Worm (Caenorhabditis elegans) whole organism, mixed stage, embryonic: ENCODE measurements around the gene taap-1.

Experiments
- ceh-39 ChIP-seq: fragments of 150-350 bp; optimal IDR thresholded peaks from 2 replicates; lab custom pipeline; 2014; ENCODE audit warnings: missing biosample characterization, missing genetic modification characterization
- ces-1 ChIP-seq: fragments of 150-350 bp; optimal IDR thresholded peaks from 2 replicates; lab custom pipeline; 2014; ENCODE audit warnings: missing biosample characterization, missing genetic modification reagents, missing genetic modification characterization
- elt-3 ChIP-seq: fragments of 150-350 bp; optimal IDR thresholded peaks from 2 replicates; lab custom pipeline; 2014; ENCODE audit warnings: missing biosample characterization, missing genetic modification characterization
- nhr-2 ChIP-seq: fragments of 150-350 bp; optimal IDR thresholded peaks from 2 replicates; lab custom pipeline; 2014; ENCODE audit warnings: missing biosample characterization, missing genetic modification characterization
- nhr-237 ChIP-seq: fragments of 150-350 bp; optimal IDR thresholded peaks from 2 replicates; lab custom pipeline; 2014; ENCODE audit warnings: missing biosample characterization, missing genetic modification characterization
- nhr-28 ChIP-seq: fragments of 150-350 bp; optimal IDR thresholded peaks from 2 replicates; lab custom pipeline; 2014; ENCODE audit warnings: missing biosample characterization, missing genetic modification characterization
- nhr-76 ChIP-seq: sonication (generic microtip); optimal IDR thresholded peaks from 2 replicates; lab custom pipeline; 2017; ENCODE audit warnings: missing biosample characterization, missing genetic modification characterization
- pha-4 ChIP-seq: fragments of 150-350 bp; optimal IDR thresholded peaks from 2 replicates; lab custom pipeline; 2018; ENCODE audit warnings: missing biosample characterization, missing genetic modification reagents, missing genetic modification characterization
- snpc-4 ChIP-seq: fragments of 150-350 bp; optimal IDR thresholded peaks from 2 replicates; lab custom pipeline; 2014; ENCODE audit warnings: missing biosample characterization, missing genetic modification characterization
- tbx-8 ChIP-seq: fragments of 200-800 bp; sonication (Bioruptor generic); optimal IDR thresholded peaks from 2 replicates; lab custom pipeline; 2018; ENCODE audit warnings: mild to moderate bottlenecking, missing genetic modification characterization, moderate library complexity, missing compliant biosample characterization
- unc-39 ChIP-seq: fragments of 150-350 bp; optimal IDR thresholded peaks from 2 replicates; lab custom pipeline; 2014; ENCODE audit warnings: missing biosample characterization, missing genetic modification characterization
- unc-62 ChIP-seq: fragments of 150-350 bp; optimal IDR thresholded peaks from 2 replicates; lab custom pipeline; 2014; ENCODE audit warnings: missing biosample characterization, missing genetic modification reagents, missing genetic modification characterization
- ztf-11 ChIP-seq: fragments of 150-350 bp; optimal IDR thresholded peaks from 2 replicates; lab custom pipeline; 2014; ENCODE audit warnings: missing biosample characterization, missing genetic modification characterization

DNA sequence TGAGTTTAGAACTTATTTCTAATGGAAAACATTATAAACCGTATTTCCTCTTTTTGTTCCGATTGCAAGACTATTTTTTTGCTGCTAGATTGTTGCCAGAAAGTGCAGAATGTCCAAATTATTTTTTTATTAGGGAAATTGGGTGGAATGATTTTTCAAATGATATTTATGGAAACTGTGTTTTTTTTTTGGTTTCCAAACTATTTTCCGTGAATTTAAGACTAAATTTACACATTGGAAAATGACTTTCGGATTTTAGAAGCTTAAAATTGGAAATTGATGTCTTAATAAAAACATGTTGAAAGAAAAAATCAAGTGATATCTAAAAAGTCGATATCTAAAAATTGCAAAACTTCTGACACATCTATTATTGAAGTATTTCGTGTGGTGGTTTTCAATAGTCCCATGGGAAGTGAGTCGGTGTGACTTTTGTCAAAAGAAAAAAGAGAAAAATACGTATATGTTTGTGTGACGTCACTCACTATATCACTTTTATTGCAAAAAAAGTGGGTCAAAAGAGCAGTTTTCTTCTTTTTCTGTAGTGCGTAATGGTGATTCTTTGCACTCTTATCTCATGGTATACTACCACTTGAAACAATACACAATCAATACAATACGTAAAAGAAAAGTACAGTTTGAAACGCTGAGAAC lies 20.5 kb upstream of the taap-1 start:
- TF ChIP-seq pha-4 (tag; lab: Kevin White, UChicago) (no peak), nhr-2 (no peak), tbx-8 (GFP tag; lab: Kevin White, UChicago) (no peak), unc-39 (tag; lab: Kevin White, UChicago) (no peak), elt-3 (tag; lab: Kevin White, UChicago) (no peak), ztf-11 (tag; lab: Kevin White, UChicago) (no peak), ceh-39 (tag; lab: Kevin White, UChicago) (no peak), ces-1 (no peak), unc-62 (GFP tag; lab: Kevin White, UChicago) (no peak), nhr-28 (no peak), snpc-4 (tag; lab: Kevin White, UChicago) (no peak), nhr-237 (tag; lab: Kevin White, UChicago) (no peak), nhr-76 (tag; lab: Kevin White, UChicago) (no peak)
